Fruit fly (Drosophila melanogaster): Measurements from ENCODE around the gene Mtp.

The Mtp gene

dm6 chr2L:20968727-20969126 lies 46.1 kb upstream of the Mtp start:
- TF ChIP-seq lz (GFP tag; optimal IDR thresholded peaks at IDR 0.05) (no peak), fkh (GFP tag; optimal IDR thresholded peaks at IDR 0.05) (peak; percentile 77)

dm6 chr2L:20965001-20965400 lies 42.3 kb upstream of the Mtp start:
- TF ChIP-seq svp (GFP tag), result peak; percentile 9
- peak; percentile 38 for TF ChIP-seq CG9139 (GFP tag; optimal IDR thresholded peaks at IDR 0.05)
- TF ChIP-seq CG6163 (GFP tag; IDR thresholded peaks at IDR 0.05), result 0 out of 3 replicates have a peak, but pooled peaks have one; percentile 12
- TF ChIP-seq acj6 (GFP tag; optimal IDR thresholded peaks at IDR 0.05), result no peak
- no peak for TF ChIP-seq OdsH (GFP tag; optimal IDR thresholded peaks at IDR 0.05)
- TF ChIP-seq CG1621 (tag; optimal IDR thresholded peaks at IDR 0.05), result peak; percentile 56
- TF ChIP-seq vri (GFP tag; optimal IDR thresholded peaks at IDR 0.05), result no peak
- no peak for TF ChIP-seq topi (GFP tag; optimal IDR thresholded peaks at IDR 0.05)
- TF ChIP-seq CG31627 (GFP tag; optimal IDR thresholded peaks at IDR 0.05), result no peak
- TF ChIP-seq CG6854 (GFP tag; optimal IDR thresholded peaks at IDR 0.05), result peak; percentile 43
- TF ChIP-seq Sox14 (GFP tag; optimal IDR thresholded peaks at IDR 0.05), result no peak
- TF ChIP-seq Ets96B (tag; optimal IDR thresholded peaks at IDR 0.05), result no peak
- peak; percentile 34 to 45 for TF ChIP-seq ss (GFP tag; optimal IDR thresholded peaks at IDR 0.05)
- TF ChIP-seq CG32006 (GFP tag; optimal IDR thresholded peaks at IDR 0.05), result no peak

dm6 chr2L:20960019-20960525 lies 37.4 kb upstream of the Mtp start:
- TF ChIP-seq Lpt (GFP tag; optimal IDR thresholded peaks at IDR 0.05) (peak; percentile 10), Hr38 (GFP tag; optimal IDR thresholded peaks at IDR 0.05) (no peak), Hr4 (GFP tag; optimal IDR thresholded peaks at IDR 0.05) (peak; percentile 69), achi (GFP tag; optimal IDR thresholded peaks at IDR 0.05) (peak; percentile 20), Gug (GFP tag; IDR thresholded peaks at IDR 0.05) (no peak), CG6163 (GFP tag; IDR thresholded peaks at IDR 0.05) (0 out of 3 replicates have a peak, but pooled peaks have one; percentile 18), CG3919 (GFP tag; optimal IDR thresholded peaks at IDR 0.05) (no peak), Eip78C (GFP tag) (peak; percentile 57), CG34406 (GFP tag; optimal IDR thresholded peaks at IDR 0.05) (no peak), acj6 (GFP tag; optimal IDR thresholded peaks at IDR 0.05) (no peak), fkh (GFP tag; optimal IDR thresholded peaks at IDR 0.05) (no peak), salr (GFP tag; optimal IDR thresholded peaks at IDR 0.05) (peak in 1 of 2 experiments; percentile 42), CG8119 (GFP tag; IDR thresholded peaks at IDR 0.05) (peak; percentile 53; the same call in 1 of the 3 replicates), CG32006 (GFP tag; optimal IDR thresholded peaks at IDR 0.05) (peak; percentile 68), pdm3 (GFP tag; optimal IDR thresholded peaks at IDR 0.05) (no peak), CG10669 (GFP tag; optimal IDR thresholded peaks at IDR 0.05) (no peak), CG4318 (GFP tag; optimal IDR thresholded peaks at IDR 0.05) (peak; percentile 28), OdsH (GFP tag; optimal IDR thresholded peaks at IDR 0.05) (peak; percentile 24), CG1621 (tag; optimal IDR thresholded peaks at IDR 0.05) (no peak), Sox15 (GFP tag; optimal IDR thresholded peaks at IDR 0.05) (no peak), CG15336 (GFP tag; IDR thresholded peaks at IDR 0.05) (peak; percentile 41; the same call in 1 of the 2 replicates), spab (GFP tag; optimal IDR thresholded peaks at IDR 0.05) (no peak)

dm6 chr2L:20957968-20958367 lies 35.3 kb upstream of the Mtp start:
- TF ChIP-seq Gug (GFP tag; IDR thresholded peaks at IDR 0.05) (no peak), fd59A (GFP tag; optimal IDR thresholded peaks at IDR 0.05) (no peak), Eip78C (GFP tag) (peak; percentile 36)

dm6 chr2L:20957266-20957665 lies 34.6 kb upstream of the Mtp start:
- TF ChIP-seq Gug (GFP tag; IDR thresholded peaks at IDR 0.05) (no peak), CG10669 (GFP tag; optimal IDR thresholded peaks at IDR 0.05) (no peak), CG31627 (GFP tag; optimal IDR thresholded peaks at IDR 0.05) (no peak), CG6808 (GFP tag; optimal IDR thresholded peaks at IDR 0.05) (no peak), Hr4 (GFP tag; optimal IDR thresholded peaks at IDR 0.05) (no peak), CG11762 (GFP tag; optimal IDR thresholded peaks at IDR 0.05; ENCODE audit: insufficient read depth) (no peak), eg (GFP tag; IDR thresholded peaks at IDR 0.05) (0 out of 3 replicates have a peak, but pooled peaks have one; percentile 11)

Data from whole organism, prepupa.